Fruit fly (Drosophila melanogaster) whole organism, embryonic: ENCODE measurements around the gene mRpL15.
A peak's percentile ranks its signal among the peaks of the same experiment; 100 is the strongest.

ENCODE experiments used
- Antp ChIP-seq: fragments of 200-800 bp; sonication (Bioruptor generic); optimal IDR thresholded peaks from 3 replicates; lab custom pipeline; 2016; ENCODE audit warnings: missing biosample characterization, missing genetic modification characterization
- BEAF-32 ChIP-seq: fragments of 200-800 bp; sonication (Bioruptor generic); optimal IDR thresholded peaks from 3 replicates; lab custom pipeline; 2017; ENCODE audit warnings: missing biosample characterization, missing genetic modification characterization, mild to moderate bottlenecking, moderate library complexity, missing genetic modification reagents
- CG10462 ChIP-seq: fragments of 200-800 bp; sonication (Bioruptor generic); optimal IDR thresholded peaks from 2 replicates; lab custom pipeline; 2016; ENCODE audit warnings: missing biosample characterization, missing genetic modification characterization
- CG10959 ChIP-seq: fragments of 200-800 bp; sonication (Bioruptor generic); IDR thresholded peaks from 2 replicates; pipeline ENCODE4 v1.3.6; 2022; ENCODE audit warnings: missing biosample characterization, missing genetic modification characterization
- CG11247 ChIP-seq: fragments of 200-800 bp; sonication (Bioruptor generic); IDR thresholded peaks from 2 replicates; pipeline ENCODE4 v1.3.6; 2022; ENCODE audit warnings: missing biosample characterization, missing genetic modification characterization
- CG11504 ChIP-seq: fragments of 200-800 bp; sonication (Bioruptor generic); optimal IDR thresholded peaks from 3 replicates; lab custom pipeline; 2019; ENCODE audit warnings: missing biosample characterization, mild to moderate bottlenecking, missing genetic modification characterization, moderate library complexity
- CG12104 ChIP-seq: fragments of 200-800 bp; sonication (Bioruptor generic); optimal IDR thresholded peaks from 3 replicates; lab custom pipeline; 2016; ENCODE audit warnings: missing biosample characterization, missing genetic modification characterization
- CG12659 ChIP-seq: fragments of 200-800 bp; sonication (Bioruptor generic); optimal IDR thresholded peaks from 3 replicates; lab custom pipeline; 2017; ENCODE audit warnings: mild to moderate bottlenecking, missing biosample characterization, missing genetic modification reagents, missing genetic modification characterization
- CG12744 ChIP-seq: fragments of 200-800 bp; sonication (Bioruptor generic); optimal IDR thresholded peaks from 2 replicates; lab custom pipeline; 2016; ENCODE audit warnings: missing biosample characterization, missing genetic modification characterization
- CG14441 ChIP-seq: fragments of 200-800 bp; sonication (Bioruptor generic); IDR thresholded peaks from 2 replicates; pipeline ENCODE4 v1.3.6; 2022; ENCODE audit warnings: missing biosample characterization, missing genetic modification characterization
- CG17612 ChIP-seq: fragments of 200-800 bp; sonication (Bioruptor generic); IDR thresholded peaks from 2 replicates; pipeline ENCODE4 v1.3.6; 2022; ENCODE audit warnings: missing biosample characterization, missing genetic modification characterization
- CG18011 ChIP-seq: fragments of 200-800 bp; sonication (Bioruptor generic); optimal IDR thresholded peaks from 2 replicates; lab custom pipeline; 2017; ENCODE audit warnings: missing biosample characterization, missing genetic modification characterization, mild to moderate bottlenecking, moderate library complexity, missing genotype
- CG43689 ChIP-seq: fragments of 200-800 bp; sonication (Bioruptor generic); IDR thresholded peaks from 2 replicates; pipeline ENCODE4 v1.3.6; 2022; ENCODE audit warnings: missing biosample characterization, missing genetic modification characterization
- CG4820 ChIP-seq: fragments of 200-800 bp; sonication (Bioruptor generic); optimal IDR thresholded peaks from 3 replicates; lab custom pipeline; 2016; ENCODE audit warnings: missing biosample characterization, missing genetic modification characterization
- CG6765 ChIP-seq: fragments of 200-800 bp; sonication (Bioruptor generic); optimal IDR thresholded peaks from 3 replicates; lab custom pipeline; 2017; ENCODE audit warnings: missing biosample characterization, mild to moderate bottlenecking, missing genetic modification characterization
- CG7839 ChIP-seq: fragments of 200-800 bp; sonication (Bioruptor generic); optimal IDR thresholded peaks from 3 replicates; lab custom pipeline; 2018; ENCODE audit warnings: missing biosample characterization, mild to moderate bottlenecking, missing genetic modification characterization, moderate library complexity
- CG8944 ChIP-seq: fragments of 200-800 bp; sonication (Bioruptor generic); optimal IDR thresholded peaks from 3 replicates; lab custom pipeline; 2016; ENCODE audit warnings: missing biosample characterization, missing genetic modification characterization
- Deaf1 ChIP-seq: fragments of 200-800 bp; optimal IDR thresholded peaks from 3 replicates; lab custom pipeline; 2019; ENCODE audit warnings: missing biosample characterization, mild to moderate bottlenecking, missing genetic modification characterization, moderate library complexity
- Dek ChIP-seq: fragments of 200-800 bp; sonication (Bioruptor generic); optimal IDR thresholded peaks from 3 replicates; lab custom pipeline; 2019; ENCODE audit warnings: missing biosample characterization, mild to moderate bottlenecking, missing genetic modification characterization, moderate library complexity
- Doc2 ChIP-seq: fragments of 200-800 bp; sonication (Bioruptor generic); IDR thresholded peaks from 2 replicates; pipeline ENCODE4 v1.3.6; 2022; ENCODE audit warnings: missing biosample characterization, missing genetic modification characterization
- Doc3 ChIP-seq: fragments of 200-800 bp; sonication (Bioruptor generic); IDR thresholded peaks from 3 replicates; pipeline ENCODE4 v1.3.6; 2022; ENCODE audit warnings: missing biosample characterization, missing genetic modification characterization; ENCODE audit not compliant: partially characterized antibody
- Fer1 ChIP-seq: fragments of 200-800 bp; sonication (Bioruptor generic); optimal IDR thresholded peaks from 2 replicates; lab custom pipeline; 2017; ENCODE audit warnings: missing biosample characterization, mild to moderate bottlenecking, missing genetic modification characterization
- Fer3 ChIP-seq: fragments of 200-800 bp; sonication (Bioruptor generic); optimal IDR thresholded peaks from 2 replicates; lab custom pipeline; 2018; ENCODE audit warnings: missing biosample characterization, mild to moderate bottlenecking, missing genetic modification characterization, moderate library complexity
- Hey ChIP-seq: fragments of 200-800 bp; sonication (Bioruptor generic); optimal IDR thresholded peaks from 3 replicates; lab custom pipeline; 2018; ENCODE audit warnings: missing biosample characterization, mild to moderate bottlenecking, missing genetic modification characterization
- Hr3 ChIP-seq: fragments of 200-800 bp; sonication (Bioruptor generic); optimal IDR thresholded peaks from 3 replicates; lab custom pipeline; 2016; ENCODE audit warnings: missing biosample characterization, missing genetic modification characterization
- Myb ChIP-seq: fragments of 200-800 bp; sonication (Bioruptor generic); optimal IDR thresholded peaks from 2 replicates; lab custom pipeline; 2016; ENCODE audit warnings: missing biosample characterization, missing genetic modification characterization
- Neu2 ChIP-seq: fragments of 200-800 bp; sonication (Bioruptor generic); optimal IDR thresholded peaks from 3 replicates; lab custom pipeline; 2016; ENCODE audit warnings: missing biosample characterization, missing genetic modification characterization, borderline replicate concordance
- Oli ChIP-seq: fragments of 200-800 bp; sonication (Bioruptor generic); optimal IDR thresholded peaks from 2 replicates; lab custom pipeline; 2018; ENCODE audit warnings: missing biosample characterization, mild to moderate bottlenecking, missing genetic modification characterization, moderate library complexity
- Sry-β ChIP-seq: fragments of 200-800 bp; sonication (Bioruptor generic); optimal IDR thresholded peaks from 2 replicates; lab custom pipeline; 2018; ENCODE audit warnings: missing biosample characterization, mild to moderate bottlenecking, missing genetic modification characterization, moderate library complexity
- al ChIP-seq: fragments of 200-800 bp; sonication (Bioruptor generic); IDR thresholded peaks from 2 replicates; pipeline ENCODE4 v1.3.6; 2022; ENCODE audit warnings: missing biosample characterization, missing genetic modification characterization
- amos ChIP-seq: fragments of 200-800 bp; sonication (Bioruptor generic); IDR thresholded peaks from 2 replicates; pipeline ENCODE4 v1.3.6; 2022; ENCODE audit warnings: missing biosample characterization, missing genetic modification characterization; ENCODE audit not compliant: partially characterized antibody
- aop ChIP-seq: fragments of 200-800 bp; sonication (Bioruptor generic); IDR thresholded peaks from 2 replicates; pipeline ENCODE4 v1.3.6; 2022; ENCODE audit warnings: missing biosample characterization, missing genetic modification characterization
- ash1 ChIP-seq: fragments of 200-800 bp; sonication (Bioruptor generic); optimal IDR thresholded peaks from 2 replicates; lab custom pipeline; 2018; ENCODE audit warnings: missing biosample characterization, mild to moderate bottlenecking, missing genetic modification characterization
- btn ChIP-seq: fragments of 200-800 bp; sonication (Bioruptor generic); optimal IDR thresholded peaks from 2 replicates; lab custom pipeline; 2016; ENCODE audit warnings: missing biosample characterization, missing genetic modification characterization
- da ChIP-seq: fragments of 200-800 bp; sonication (Bioruptor generic); optimal IDR thresholded peaks from 2 replicates; lab custom pipeline; 2016; ENCODE audit warnings: missing biosample characterization, missing genetic modification characterization
- en ChIP-seq: fragments of 200-800 bp; sonication (Bioruptor generic); optimal IDR thresholded peaks from 2 replicates; lab custom pipeline; 2016; ENCODE audit warnings: missing biosample characterization, missing genetic modification characterization
- eyg ChIP-seq: fragments of 200-800 bp; sonication (Bioruptor generic); optimal IDR thresholded peaks from 3 replicates; lab custom pipeline; 2016; ENCODE audit warnings: missing biosample characterization, missing genetic modification characterization
- fru ChIP-seq: fragments of >200 bp; optimal IDR thresholded peaks from 2 replicates; lab custom pipeline; 2017
- gce ChIP-seq: fragments of 200-800 bp; sonication (Bioruptor generic); IDR thresholded peaks from 3 replicates; pipeline ENCODE4 v1.3.6; 2022; ENCODE audit warnings: missing biosample characterization, missing genetic modification characterization
- gcm ChIP-seq: fragments of 200-800 bp; sonication (Bioruptor generic); optimal IDR thresholded peaks from 2 replicates; lab custom pipeline; 2019; ENCODE audit warnings: missing biosample characterization, mild to moderate bottlenecking, missing genetic modification characterization, moderate library complexity
- her ChIP-seq: fragments of 200-800 bp; sonication (Bioruptor generic); optimal IDR thresholded peaks from 2 replicates; lab custom pipeline; 2016; ENCODE audit warnings: missing biosample characterization, missing genetic modification characterization
- ind ChIP-seq: fragments of 200-800 bp; sonication (Bioruptor generic); optimal IDR thresholded peaks from 3 replicates; lab custom pipeline; 2016; ENCODE audit warnings: missing biosample characterization, missing genetic modification characterization
- lmd ChIP-seq: fragments of 200-800 bp; sonication (Bioruptor generic); IDR thresholded peaks from 2 replicates; pipeline ENCODE4 v1.3.6; 2022; ENCODE audit warnings: missing biosample characterization, missing genetic modification characterization
- nerfin-2 ChIP-seq: fragments of 200-800 bp; sonication (Bioruptor generic); IDR thresholded peaks from 2 replicates; pipeline ENCODE4 v1.3.6; 2022; ENCODE audit warnings: missing biosample characterization, missing genetic modification characterization; ENCODE audit not compliant: partially characterized antibody
- pb ChIP-seq: fragments of 200-800 bp; sonication (Bioruptor generic); optimal IDR thresholded peaks from 3 replicates; lab custom pipeline; 2016; ENCODE audit warnings: missing biosample characterization, missing genetic modification characterization
- pho ChIP-seq: fragments of 200-800 bp; sonication (Bioruptor generic); optimal IDR thresholded peaks from 2 replicates; lab custom pipeline; 2016; ENCODE audit warnings: missing biosample characterization, missing genetic modification characterization
- repo ChIP-seq: fragments of 200-800 bp; sonication (Bioruptor generic); optimal IDR thresholded peaks from 2 replicates; lab custom pipeline; 2016; ENCODE audit warnings: missing biosample characterization, missing genetic modification characterization
- row ChIP-seq: fragments of 200-800 bp; sonication (Bioruptor generic); IDR thresholded peaks from 3 replicates; pipeline ENCODE4 v1.3.6; 2022; ENCODE audit warnings: missing biosample characterization, missing genetic modification characterization
- schlank ChIP-seq: fragments of 200-800 bp; sonication (Bioruptor generic); optimal IDR thresholded peaks from 2 replicates; lab custom pipeline; 2018; ENCODE audit warnings: missing biosample characterization, mild to moderate bottlenecking, missing genetic modification characterization
- sisA ChIP-seq: fragments of 200-800 bp; sonication (Bioruptor generic); IDR thresholded peaks from 2 replicates; pipeline ENCODE4 v1.3.6; 2022; ENCODE audit warnings: missing biosample characterization, missing genetic modification characterization
- trem ChIP-seq: fragments of 200-800 bp; optimal IDR thresholded peaks from 3 replicates; lab custom pipeline; 2019; ENCODE audit warnings: missing biosample characterization, mild to moderate bottlenecking, missing genetic modification characterization, moderate library complexity
- wor ChIP-seq: fragments of 200-800 bp; sonication (Bioruptor generic); IDR thresholded peaks from 2 replicates; pipeline ENCODE4 v1.3.6; 2022; ENCODE audit warnings: missing biosample characterization, missing genetic modification characterization

Gene mRpL15

DNA sequence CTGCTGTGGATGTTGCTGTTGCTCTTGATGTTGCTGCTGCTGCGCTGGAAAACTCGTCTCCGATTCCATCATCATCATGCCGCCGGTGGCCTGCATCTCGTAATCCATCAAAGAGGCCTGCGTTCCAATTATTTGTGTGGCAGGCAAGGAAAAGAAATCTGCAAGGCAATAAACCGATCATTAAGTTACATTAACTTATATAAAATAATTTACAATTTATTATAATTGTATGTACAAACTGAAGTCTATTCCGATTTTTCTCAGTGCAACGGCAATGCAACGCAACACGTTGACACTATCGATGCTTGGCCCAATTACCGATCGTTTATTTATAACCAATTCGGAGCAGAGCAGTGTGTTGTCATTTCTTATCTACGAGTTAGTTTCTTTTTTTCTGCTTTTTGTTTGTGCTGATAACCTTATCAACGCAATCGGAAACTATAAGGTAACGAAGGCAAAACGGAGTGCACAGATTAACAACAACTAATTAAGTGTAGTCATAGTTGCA, 35.0 kb upstream of the mRpL15 start (continued):
- no peak for TF ChIP-seq Doc2
- no peak for TF ChIP-seq CG8944 (GFP tag; lab: Kevin White, UChicago)
- peak; percentile 32 for TF ChIP-seq ind (GFP tag; lab: Kevin White, UChicago)
- no peak for TF ChIP-seq Hey
- TF ChIP-seq Deaf1 (tag; lab: Kevin White, UChicago): peak; percentile 33
- TF ChIP-seq Doc3 (GFP tag; lab: Robert Waterston, UW): no peak
- peak; percentile 44 for TF ChIP-seq gcm
- no peak for TF ChIP-seq Antp
- no peak for TF ChIP-seq da (GFP tag; lab: Kevin White, UChicago)
- no peak for TF ChIP-seq BEAF-32
- TF ChIP-seq lmd (GFP tag; lab: Robert Waterston, UW): peak; percentile 45
- TF ChIP-seq CG10959 (GFP tag; lab: Robert Waterston, UW): no peak
- peak; percentile 77 for TF ChIP-seq CG11504
- peak; percentile 68 for TF ChIP-seq Oli (tag; lab: Kevin White, UChicago)
- no peak for TF ChIP-seq btn (GFP tag; lab: Kevin White, UChicago)
- no peak for TF ChIP-seq eyg (GFP tag; lab: Kevin White, UChicago)
- no peak for TF ChIP-seq Myb (GFP tag; lab: Kevin White, UChicago)
- TF ChIP-seq CG17612 (GFP tag; lab: Robert Waterston, UW): no peak
- TF ChIP-seq Fer3 (tag; lab: Kevin White, UChicago): peak; percentile 1
- no peak for TF ChIP-seq CG12744 (GFP tag; lab: Kevin White, UChicago)
- peak; percentile 49 for TF ChIP-seq CG12104 (GFP tag; lab: Kevin White, UChicago)
- TF ChIP-seq amos: no peak
- TF ChIP-seq CG6765 (GFP tag; lab: Kevin White, UChicago): no peak
- no peak for TF ChIP-seq pho
- no peak for TF ChIP-seq aop
- TF ChIP-seq fru: no peak
- TF ChIP-seq trem (tag; lab: Kevin White, UChicago): no peak
- TF ChIP-seq CG18011 (GFP tag; lab: Kevin White, UChicago): no peak
- TF ChIP-seq CG12659 (GFP tag; lab: Kevin White, UChicago): peak; percentile 53
- peak; percentile 59; the same call in 2 of the 3 replicates for TF ChIP-seq row (GFP tag; lab: Robert Waterston, UW)
- TF ChIP-seq Dek (tag; lab: Kevin White, UChicago): peak; percentile 35
- no peak for TF ChIP-seq pb (GFP tag; lab: Kevin White, UChicago)
- TF ChIP-seq Hr3 (GFP tag; lab: Kevin White, UChicago): peak; percentile 13
- peak; percentile 30 for TF ChIP-seq wor (GFP tag; lab: Robert Waterston, UW)
- TF ChIP-seq sisA (GFP tag; lab: Robert Waterston, UW): peak; percentile 44; the same call in 1 of the 2 replicates
- peak; percentile 68 for TF ChIP-seq CG14441 (GFP tag; lab: Robert Waterston, UW)
- TF ChIP-seq schlank (tag; lab: Kevin White, UChicago): no peak
- TF ChIP-seq CG7839 (tag; lab: Kevin White, UChicago): peak; percentile 58
- peak; percentile 15 for TF ChIP-seq her (GFP tag; lab: Kevin White, UChicago)
- no peak for TF ChIP-seq al (GFP tag; lab: Robert Waterston, UW)
- no peak for TF ChIP-seq ash1 (GFP tag; lab: Kevin White, UChicago)
- TF ChIP-seq Sry-β (GFP tag; lab: Kevin White, UChicago): no peak
- no peak for TF ChIP-seq repo (GFP tag; lab: Kevin White, UChicago)
- TF ChIP-seq en (GFP tag; lab: Kevin White, UChicago): no peak
- TF ChIP-seq CG4820: peak; percentile 11
- TF ChIP-seq CG11247 (GFP tag; lab: Robert Waterston, UW): no peak
- peak; percentile 63 for TF ChIP-seq Fer1 (GFP tag; lab: Kevin White, UChicago)
- TF ChIP-seq CG43689 (GFP tag; lab: Robert Waterston, UW): peak; percentile 37; the same call in 1 of the 2 replicates
- TF ChIP-seq gce: peak; percentile 59; the same call in 1 of the 3 replicates
- TF ChIP-seq CG10462: no peak
- no peak for TF ChIP-seq Neu2
- no peak for TF ChIP-seq nerfin-2
